Fruit fly (Drosophila melanogaster): ENCODE results near the gene ND-PDSW.

ND-PDSW gene

DNA sequence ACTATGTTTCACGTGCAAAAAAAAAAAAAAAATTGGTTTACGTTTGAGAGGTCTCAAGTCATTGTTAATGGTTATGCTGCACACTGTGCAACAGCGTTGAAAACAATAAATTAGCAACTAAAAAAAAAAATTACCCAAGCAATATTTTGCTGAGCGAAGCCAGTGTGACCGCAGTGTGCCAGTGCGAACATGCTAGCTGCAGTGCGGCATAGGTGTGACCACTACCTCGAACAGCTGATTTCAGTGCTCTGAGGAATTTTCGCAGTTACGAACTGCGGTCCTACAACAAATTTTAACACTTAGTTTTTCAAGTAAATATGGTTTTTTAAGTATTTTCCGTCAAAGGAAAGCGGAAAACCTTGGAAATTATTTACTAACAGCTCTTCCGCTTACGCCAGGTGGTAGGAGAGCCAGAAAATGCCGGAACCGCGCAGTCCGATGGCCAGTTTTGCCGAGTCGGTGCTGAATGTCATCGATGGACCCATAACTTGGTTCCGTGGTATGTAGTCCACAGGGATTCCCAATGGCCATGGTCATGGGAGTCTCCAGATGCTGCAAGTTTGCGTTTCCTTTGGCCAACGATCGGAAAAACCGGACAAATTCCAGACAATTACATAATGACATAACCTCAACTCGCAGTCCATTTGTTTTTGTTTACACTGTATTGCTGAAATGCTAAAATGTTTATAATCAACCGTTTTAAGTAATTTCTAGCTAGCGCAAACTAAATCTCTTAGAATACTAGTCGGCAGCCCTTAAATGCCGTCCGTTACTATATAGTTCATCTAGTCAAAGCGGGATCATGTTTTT lies at the start of gene ND-PDSW, which contains the start of gene msl-2:
ND-PDSW (plus strand) TSS at position 240 of the 810 bp plus-strand sequence.
msl-2 (minus strand) TSS at position 195 of the 810 bp plus-strand sequence.
- TF ChIP-seq psq (optimal IDR thresholded peaks at IDR 0.05) = no peak
- TF ChIP-seq h (optimal IDR thresholded peaks at IDR 0.05) = no peak
- TF ChIP-seq Myc (optimal IDR thresholded peaks at IDR 0.05) = no peak
- TF ChIP-seq Sin3A (optimal IDR thresholded peaks at IDR 0.05) = no peak
- no peak for TF ChIP-seq ttk (optimal IDR thresholded peaks at IDR 0.05)
- no peak for TF ChIP-seq insv (optimal IDR thresholded peaks at IDR 0.05)

DNA sequence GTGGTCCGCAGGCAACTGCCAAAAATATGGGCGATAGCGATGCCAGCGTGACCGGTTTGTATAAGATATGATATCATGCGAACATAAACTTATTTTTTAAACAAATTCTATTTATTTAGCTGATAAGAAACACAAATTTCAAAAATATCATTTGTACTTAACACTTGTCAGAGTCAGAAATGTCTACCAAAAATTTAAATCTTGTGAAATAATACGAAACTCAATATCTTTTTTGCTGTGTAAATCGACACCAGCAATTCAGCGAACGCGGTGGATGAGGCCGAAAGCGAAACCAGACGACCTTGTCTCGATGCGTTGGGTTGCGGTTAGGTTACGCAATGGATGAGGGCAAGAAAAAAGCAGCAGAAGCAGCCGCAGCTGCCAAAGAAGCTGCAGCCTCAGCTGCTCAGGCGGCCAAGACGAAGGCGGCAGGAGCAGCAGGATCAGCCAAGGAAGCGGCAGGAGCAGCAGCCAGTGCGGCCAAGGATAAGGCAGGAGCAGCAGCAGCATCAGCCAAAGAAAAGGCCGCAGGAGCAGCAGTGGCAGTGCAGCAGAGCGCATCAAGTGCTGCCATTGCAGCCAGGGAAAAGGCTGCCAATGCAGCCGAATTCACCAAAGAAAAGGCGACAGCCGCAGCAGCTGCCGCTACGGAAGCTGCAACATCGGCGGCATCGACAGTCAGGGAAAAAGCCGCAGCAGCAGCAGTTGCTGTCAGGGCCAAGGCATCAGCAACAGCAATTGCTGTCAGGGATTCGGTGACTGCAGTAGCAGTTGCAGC lies 49.2 kb upstream of the ND-PDSW start, which contains the start of gene CG31952:
CG31952 (plus strand) TSS at position 167 of the 778 bp plus-strand sequence.
- no peak for TF ChIP-seq ttk (optimal IDR thresholded peaks at IDR 0.05)
- no peak for TF ChIP-seq Myc (optimal IDR thresholded peaks at IDR 0.05)
- no peak for TF ChIP-seq h (optimal IDR thresholded peaks at IDR 0.05)
- TF ChIP-seq insv (optimal IDR thresholded peaks at IDR 0.05) = no peak
- TF ChIP-seq psq (optimal IDR thresholded peaks at IDR 0.05) = no peak
- no peak for TF ChIP-seq Sin3A (optimal IDR thresholded peaks at IDR 0.05)

DNA sequence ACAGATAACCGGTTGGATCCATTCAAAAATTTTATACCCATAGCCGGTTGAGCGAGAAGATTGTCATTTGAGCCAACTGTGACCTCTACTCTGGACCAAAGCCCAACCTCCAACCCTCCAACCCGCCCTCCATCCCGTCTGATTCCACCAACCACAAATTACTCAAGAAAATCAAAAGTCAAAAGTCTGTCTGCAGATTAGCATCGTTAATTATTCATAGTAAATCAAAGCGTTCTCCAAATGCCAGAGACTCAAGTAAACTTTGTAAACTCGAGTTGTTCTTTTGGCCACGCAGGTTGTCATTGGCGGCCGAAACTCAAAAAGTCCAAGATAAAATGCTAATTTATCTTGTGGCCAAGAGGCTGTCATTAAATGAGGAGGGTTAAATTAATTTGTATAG lies 48.3 kb upstream of the ND-PDSW start:
- TF ChIP-seq ttk (optimal IDR thresholded peaks at IDR 0.05) = no peak
- no peak for TF ChIP-seq Sin3A (optimal IDR thresholded peaks at IDR 0.05)
- TF ChIP-seq psq (optimal IDR thresholded peaks at IDR 0.05) = no peak
- no peak for TF ChIP-seq h (optimal IDR thresholded peaks at IDR 0.05)

DNA sequence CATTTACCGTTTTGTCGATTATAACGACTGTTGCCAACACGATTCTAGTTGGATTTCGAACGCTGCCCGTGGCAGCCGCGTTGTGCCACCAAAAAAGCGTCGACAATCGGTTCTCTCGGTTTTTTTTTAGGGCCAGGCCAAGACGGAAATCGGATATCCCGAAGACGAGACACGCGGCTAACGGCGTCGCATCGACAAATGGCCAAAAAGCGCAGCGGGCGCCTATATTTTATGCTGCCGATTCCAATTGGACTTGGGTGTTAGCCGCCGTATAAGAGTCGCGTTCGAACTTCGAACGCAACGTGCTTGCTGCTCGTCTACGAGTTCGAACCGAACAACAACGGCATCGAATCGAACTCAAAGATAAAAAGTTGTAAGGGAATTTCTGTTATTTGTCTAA lies 43.2 kb upstream of the ND-PDSW start:
- no peak for TF ChIP-seq ttk (optimal IDR thresholded peaks at IDR 0.05)
- no peak for TF ChIP-seq Sin3A (optimal IDR thresholded peaks at IDR 0.05)
- no peak for TF ChIP-seq psq (optimal IDR thresholded peaks at IDR 0.05)
- TF ChIP-seq h (optimal IDR thresholded peaks at IDR 0.05) = no peak
- no peak for TF ChIP-seq insv (optimal IDR thresholded peaks at IDR 0.05)
- no peak for TF ChIP-seq Myc (optimal IDR thresholded peaks at IDR 0.05)

DNA sequence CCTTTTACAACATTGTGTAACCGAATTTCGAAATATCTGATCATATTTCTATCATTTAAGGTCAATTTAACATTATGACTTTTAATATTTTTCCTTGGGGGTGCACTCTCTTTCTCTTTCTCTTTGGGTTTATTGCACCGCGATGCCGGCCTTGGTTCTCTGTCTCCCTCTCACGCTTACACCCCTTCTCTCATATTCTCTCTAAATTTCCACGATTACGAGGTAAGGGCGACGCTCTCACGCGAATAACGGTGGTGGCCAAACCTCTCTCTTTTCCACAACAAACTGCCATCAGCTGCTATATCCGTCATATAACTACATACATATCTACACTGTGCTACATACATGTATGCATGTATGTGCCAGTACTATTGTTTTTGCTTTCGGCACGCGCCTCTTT lies 40.0 kb upstream of the ND-PDSW start:
- no peak for TF ChIP-seq h (optimal IDR thresholded peaks at IDR 0.05)
- TF ChIP-seq insv (optimal IDR thresholded peaks at IDR 0.05) = no peak
- no peak for TF ChIP-seq psq (optimal IDR thresholded peaks at IDR 0.05)
- no peak for TF ChIP-seq Myc (optimal IDR thresholded peaks at IDR 0.05)
- TF ChIP-seq Sin3A (optimal IDR thresholded peaks at IDR 0.05) = no peak
- no peak for TF ChIP-seq ttk (optimal IDR thresholded peaks at IDR 0.05)

DNA sequence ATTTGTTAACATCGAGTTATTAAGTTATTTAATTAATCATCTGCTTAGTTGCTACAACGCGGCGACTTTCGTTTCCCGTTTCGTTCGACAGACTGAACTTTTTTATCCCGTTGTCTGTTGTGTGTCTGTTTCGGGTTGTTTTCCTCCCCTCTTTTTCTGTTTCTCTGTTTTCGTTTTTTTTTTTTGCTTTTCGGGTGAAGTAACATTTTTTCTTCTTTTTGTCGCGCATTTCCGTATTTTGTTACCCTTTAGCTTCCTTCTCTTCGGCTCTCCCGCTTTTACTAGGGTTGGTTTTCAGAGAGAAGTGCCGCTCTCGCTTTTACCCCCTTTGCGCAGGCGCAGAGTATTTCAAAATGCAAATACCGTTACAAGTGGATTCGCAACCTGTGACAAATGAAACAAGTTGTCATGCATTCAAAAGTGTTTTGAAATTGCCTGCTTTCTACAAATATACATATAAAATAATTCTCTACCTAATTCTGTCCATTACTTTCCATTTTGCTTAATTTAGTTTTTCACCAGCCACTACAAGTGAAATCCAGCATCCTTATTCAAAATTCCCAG lies 39.2 kb upstream of the ND-PDSW start, which contains the start of gene Pgant2:
Pgant2 (minus strand) TSS at position 51 of the 564 bp plus-strand sequence.
- TF ChIP-seq Sin3A (optimal IDR thresholded peaks at IDR 0.05) = no peak
- TF ChIP-seq h (optimal IDR thresholded peaks at IDR 0.05) = no peak
- TF ChIP-seq insv (optimal IDR thresholded peaks at IDR 0.05) = no peak
- no peak for TF ChIP-seq ttk (optimal IDR thresholded peaks at IDR 0.05)
- no peak for TF ChIP-seq Myc (optimal IDR thresholded peaks at IDR 0.05)
- no peak for TF ChIP-seq psq (optimal IDR thresholded peaks at IDR 0.05)

DNA sequence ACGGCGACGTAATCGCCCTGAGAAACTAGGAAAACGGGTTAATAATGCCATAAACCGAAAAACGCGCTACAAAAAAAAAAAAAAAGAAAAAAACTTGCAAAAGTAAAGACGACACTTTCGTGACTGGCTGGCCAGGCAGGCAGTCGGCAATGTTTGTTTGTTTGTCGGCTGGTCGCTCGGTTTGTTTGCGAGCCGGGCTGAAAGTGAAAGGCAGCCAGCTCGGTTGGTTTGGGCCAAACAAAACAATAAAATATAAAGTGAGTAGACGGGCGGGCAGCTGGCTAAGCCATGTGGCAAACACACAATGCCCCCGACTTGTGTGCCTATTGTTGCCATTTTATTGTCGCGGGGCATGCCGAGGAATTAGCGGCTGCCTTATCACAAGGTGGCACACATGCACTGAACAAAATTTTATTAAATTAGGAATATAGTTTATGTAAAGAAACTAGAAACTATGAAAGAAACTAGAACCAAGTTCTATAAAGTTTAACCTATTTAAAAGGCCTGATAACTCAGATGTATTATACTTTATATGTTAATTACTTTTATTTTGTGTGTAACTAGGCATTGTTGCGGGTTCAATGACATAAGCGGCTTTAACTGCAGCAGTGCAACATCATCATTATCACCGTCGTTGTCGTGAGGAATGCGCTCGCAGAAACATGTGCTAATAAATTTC lies 37.4 kb upstream of the ND-PDSW start:
- no peak for TF ChIP-seq Sin3A (optimal IDR thresholded peaks at IDR 0.05)
- no peak for TF ChIP-seq h (optimal IDR thresholded peaks at IDR 0.05)
- no peak for TF ChIP-seq insv (optimal IDR thresholded peaks at IDR 0.05)
- TF ChIP-seq psq (optimal IDR thresholded peaks at IDR 0.05) = no peak
- no peak for TF ChIP-seq ttk (optimal IDR thresholded peaks at IDR 0.05)
- TF ChIP-seq Myc (optimal IDR thresholded peaks at IDR 0.05) = no peak

DNA sequence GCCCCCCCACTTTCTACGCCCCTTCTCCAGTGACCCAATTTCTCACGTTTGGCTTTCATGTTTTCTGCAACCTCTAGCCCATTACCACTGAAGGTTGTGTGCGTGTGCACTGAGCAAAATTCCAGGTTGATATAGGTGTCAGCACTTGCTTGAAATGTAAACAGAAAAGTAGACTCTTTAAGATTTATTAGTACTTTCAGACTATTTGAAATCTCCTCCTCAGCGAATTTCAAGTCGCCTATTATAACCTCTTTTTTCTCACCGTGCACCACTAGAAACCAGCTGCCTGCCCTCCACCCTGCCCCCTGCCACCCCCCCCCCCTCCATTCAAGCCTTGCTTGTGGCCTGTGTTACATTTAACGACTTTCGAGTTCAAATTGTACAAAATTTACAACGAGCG lies 30.9 kb upstream of the ND-PDSW start:
- TF ChIP-seq insv (optimal IDR thresholded peaks at IDR 0.05) (no peak), psq (optimal IDR thresholded peaks at IDR 0.05) (no peak), ttk (optimal IDR thresholded peaks at IDR 0.05) (no peak), Myc (optimal IDR thresholded peaks at IDR 0.05) (no peak), h (optimal IDR thresholded peaks at IDR 0.05) (no peak), Sin3A (optimal IDR thresholded peaks at IDR 0.05) (no peak)

DNA sequence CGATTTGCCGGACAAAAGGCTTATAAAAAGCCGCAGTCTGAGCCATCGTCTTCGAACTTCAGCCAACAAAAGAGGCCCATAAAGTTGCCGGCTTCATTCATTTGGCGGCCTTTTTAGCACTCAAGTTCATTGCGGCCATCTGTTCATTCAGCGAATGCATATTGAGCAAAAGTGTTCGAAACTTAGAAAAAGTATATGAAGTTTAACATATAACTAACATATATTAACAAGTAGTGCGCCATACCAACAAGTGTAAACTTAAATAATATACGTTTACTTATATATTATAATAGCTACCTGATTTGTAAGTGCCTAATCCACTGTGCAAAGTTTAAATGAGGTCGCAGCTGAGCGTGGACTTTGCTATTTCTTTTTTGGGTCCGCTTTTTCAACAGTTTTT lies 29.6 kb upstream of the ND-PDSW start:
- TF ChIP-seq Sin3A (optimal IDR thresholded peaks at IDR 0.05) (no peak), psq (optimal IDR thresholded peaks at IDR 0.05) (no peak), ttk (optimal IDR thresholded peaks at IDR 0.05) (no peak), Myc (optimal IDR thresholded peaks at IDR 0.05) (no peak), h (optimal IDR thresholded peaks at IDR 0.05) (no peak), insv (optimal IDR thresholded peaks at IDR 0.05) (no peak)

DNA sequence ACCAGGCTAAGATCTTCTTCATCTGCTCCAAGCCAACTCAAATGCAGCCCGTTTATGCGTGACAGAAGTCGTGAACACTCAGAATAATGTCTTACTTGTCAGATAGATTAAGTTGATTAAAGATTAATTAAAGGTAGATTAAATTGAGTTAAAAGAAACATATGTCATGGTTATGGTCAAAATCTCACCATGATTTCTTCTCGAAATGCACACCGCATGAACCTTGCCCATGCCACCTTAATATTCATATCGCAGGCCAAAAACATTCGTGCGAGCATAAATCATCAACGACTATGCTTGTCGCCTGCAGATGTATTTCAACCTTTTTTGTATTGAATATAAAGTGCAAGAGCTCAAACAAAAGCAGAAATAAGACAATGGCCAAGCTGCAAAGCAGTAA lies 28.9 kb upstream of the ND-PDSW start:
- TF ChIP-seq insv (optimal IDR thresholded peaks at IDR 0.05) = no peak
- TF ChIP-seq h (optimal IDR thresholded peaks at IDR 0.05) = no peak

DNA sequence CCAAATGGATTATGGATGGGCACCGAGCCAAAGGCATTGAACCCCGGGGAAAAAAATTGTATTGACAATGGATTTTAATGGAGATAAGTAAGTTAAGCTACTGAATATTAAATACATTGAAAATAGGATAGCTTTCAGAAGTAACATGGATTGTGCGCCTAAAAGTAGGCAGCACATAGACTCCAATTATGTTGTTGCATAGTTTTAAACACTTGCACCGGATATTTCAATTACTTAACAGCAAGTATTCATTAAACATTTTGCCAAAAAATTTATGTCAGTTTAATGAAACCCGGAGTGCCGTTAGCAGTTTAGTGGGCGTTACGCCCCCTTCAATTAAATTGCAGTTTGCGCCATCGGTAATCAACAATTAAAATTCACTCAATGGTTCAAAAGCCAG lies 27.9 kb upstream of the ND-PDSW start:
- TF ChIP-seq insv (optimal IDR thresholded peaks at IDR 0.05) = no peak
- TF ChIP-seq h (optimal IDR thresholded peaks at IDR 0.05) = no peak
- TF ChIP-seq ttk (optimal IDR thresholded peaks at IDR 0.05) = no peak
- no peak for TF ChIP-seq Myc (optimal IDR thresholded peaks at IDR 0.05)
- no peak for TF ChIP-seq Sin3A (optimal IDR thresholded peaks at IDR 0.05)
- no peak for TF ChIP-seq psq (optimal IDR thresholded peaks at IDR 0.05)

All from Kc167 (cell line).